Worm (Caenorhabditis elegans) whole organism, L1 larva: ENCODE measurements around the gene elli-1.

Experiments used
- dpl-1 ChIP-seq, 3 experiments: fragments of 150-350 bp in 2 of 3; sonication (generic microtip) in 1 of 3; optimal IDR thresholded peaks; 2 replicates each; lab custom pipeline; 2014 to 2017; ENCODE audit warnings: missing biosample characterization in 3 of 3, missing genetic modification characterization in 3 of 3, missing genetic modification reagents in 3 of 3
- efl-1 ChIP-seq, 4 experiments: fragments of 150-350 bp; optimal IDR thresholded peaks in 3 of 4; peaks in 1 of 4; 1 replicate in 1 of 4; 2 replicates in 3 of 4; lab custom pipeline; 2014; ENCODE audit warnings: missing biosample characterization in 2 of 4, missing genetic modification characterization in 2 of 4, missing genetic modification reagents in 2 of 4
- lin-14 ChIP-seq: fragments of 200-800 bp; sonication (Bioruptor generic); optimal IDR thresholded peaks from 2 replicates; lab custom pipeline; 2018; ENCODE audit warnings: mild to moderate bottlenecking, missing genetic modification characterization, moderate library complexity, missing compliant biosample characterization
- lsy-2 ChIP-seq, 2 experiments: fragments of 150-350 bp; optimal IDR thresholded peaks; 2 replicates each; lab custom pipeline; 2014; ENCODE audit warnings: missing biosample characterization in 2 of 2, missing genetic modification characterization in 2 of 2

DNA sequence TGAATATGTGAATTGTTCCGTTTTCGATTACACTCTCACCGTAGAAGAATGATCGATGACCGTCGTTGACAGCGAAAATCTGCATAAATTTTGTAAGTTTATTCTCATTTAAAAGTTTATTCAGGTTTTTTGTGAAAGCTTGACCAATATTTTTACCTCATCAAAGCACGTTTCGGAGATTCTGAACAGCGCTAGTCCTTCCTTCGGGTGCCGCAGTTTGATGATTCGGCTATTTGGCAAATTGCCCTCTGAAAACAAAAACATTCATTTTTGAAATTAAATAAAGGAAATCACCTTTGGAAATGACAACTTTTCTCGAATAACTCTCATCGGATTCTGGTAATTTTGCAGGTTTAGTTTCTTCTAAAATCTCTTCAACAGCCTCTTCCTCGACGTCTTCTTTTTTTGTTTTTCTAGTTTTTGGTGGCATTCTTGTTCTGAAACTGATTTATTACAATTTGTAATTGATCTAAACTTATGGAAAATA lies 13.6 kb downstream of the elli-1 start, which contains the start of gene F21D5.6:
- TF ChIP-seq lin-14 (GFP tag; lab: Kevin White, UChicago) (no peak), efl-1 (optimal IDR thresholded peaks at IDR 0.05; lab: Kevin White, UChicago) (no peak), efl-1 (GFP tag; optimal IDR thresholded peaks at IDR 0.05 in 1 of 2; lab: Kevin White, UChicago) (no peak), dpl-1 (GFP tag; optimal IDR thresholded peaks at IDR 0.05; lab: Kevin White, UChicago) (no peak), lsy-2 (tag; optimal IDR thresholded peaks at IDR 0.05; lab: Kevin White, UChicago) (no peak)
